Worm (Caenorhabditis elegans): ENCODE measurements around the gene ZK632.10.

DNA sequence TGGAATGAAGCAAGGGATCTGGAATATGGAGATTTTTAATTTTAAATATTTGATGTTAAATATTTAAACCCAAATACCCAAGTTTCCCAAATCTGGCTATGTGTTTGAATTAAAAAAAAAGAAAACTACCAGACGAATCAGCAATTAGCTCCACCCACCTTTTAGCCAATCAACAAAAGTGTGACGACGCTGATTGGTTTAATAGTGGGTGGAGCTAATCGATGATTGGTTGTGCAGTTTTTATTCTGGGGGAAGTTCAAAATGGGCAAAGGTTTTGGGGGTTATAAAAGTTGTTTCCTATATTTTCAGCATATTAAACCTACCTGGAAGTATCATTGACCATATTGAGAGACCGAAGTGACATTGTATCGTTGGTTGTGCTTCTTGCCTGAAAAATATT is 47.0 kb upstream of the ZK632.10 start:
- no peak for TF ChIP-seq unc-86 (tag; optimal IDR thresholded peaks at IDR 0.05)
- TF ChIP-seq dsc-1 (tag; optimal IDR thresholded peaks at IDR 0.05), result no peak
- TF ChIP-seq ceh-82 (tag; optimal IDR thresholded peaks at IDR 0.05), result no peak
